Worm (Caenorhabditis elegans) whole organism, L4/young adult: ENCODE results near the gene Y42A5A.1.

Experiments used
- W03F9.2 ChIP-seq: fragments of 150-350 bp; optimal IDR thresholded peaks from 2 replicates; lab custom pipeline; 2014; ENCODE audit warnings: missing biosample characterization, missing genetic modification characterization
- dao-5 ChIP-seq: sonication (generic microtip); optimal IDR thresholded peaks from 2 replicates; lab custom pipeline; 2016; ENCODE audit warnings: missing genotype, missing genetic modification characterization, moderate library complexity, missing compliant biosample characterization
- him-1 ChIP-seq: sonication (generic microtip); optimal IDR thresholded peaks from 2 replicates; lab custom pipeline; 2016; ENCODE audit warnings: missing genotype, missing genetic modification reagents, missing genetic modification characterization, missing compliant biosample characterization

ce11 chrV:11080345-11081102, 7.2 kb upstream of the Y42A5A.1 start, which contains the start of gene act-1:
- TF ChIP-seq W03F9.2 (tag; lab: Kevin White, UChicago) (no peak), dao-5 (no peak), him-1 (tag; lab: Kevin White, UChicago) (no peak)
